Worm (Caenorhabditis elegans) whole organism, young adult: Measurements from ENCODE around the gene Y17D7B.10.

ENCODE experiments used
- T07F8.4 ChIP-seq: sonication (generic microtip); optimal IDR thresholded peaks from 2 replicates; lab custom pipeline; 2016; ENCODE audit warnings: mild to moderate bottlenecking, missing genetic modification characterization, moderate library complexity, missing compliant biosample characterization
- Y53F4B.3 ChIP-seq: fragments of 200-800 bp; sonication (Bioruptor generic); IDR thresholded peaks from 2 replicates; pipeline ENCODE4 v1.3.6; 2022; ENCODE audit warnings: missing genetic modification reagents, missing genetic modification characterization, missing compliant biosample characterization
- egl-44 ChIP-seq: fragments of 200-800 bp; sonication (Bioruptor generic); IDR thresholded peaks from 2 replicates; pipeline ENCODE4 v1.3.6; 2022; ENCODE audit warnings: missing genetic modification reagents, missing genetic modification characterization, missing compliant biosample characterization

- TF ChIP-seq T07F8.4 (tag; lab: Kevin White, UChicago), result no peak
- TF ChIP-seq Y53F4B.3 (GFP tag; lab: Robert Waterston, UW), result no peak
- no peak for TF ChIP-seq egl-44
Observed at ce11 chrV:18827374-18827773, 43.9 kb downstream of the Y17D7B.10 start.
